Worm (Caenorhabditis elegans) whole organism, L4/young adult: Measurements from ENCODE around the gene Y79H2A.2.
A peak's percentile ranks its signal among the peaks of the same experiment; 100 is the strongest.

Source experiments
- W03F9.2 ChIP-seq: fragments of 150-350 bp; optimal IDR thresholded peaks from 2 replicates; lab custom pipeline; 2014; ENCODE audit warnings: missing biosample characterization, missing genetic modification characterization
- dao-5 ChIP-seq: sonication (generic microtip); optimal IDR thresholded peaks from 2 replicates; lab custom pipeline; 2016; ENCODE audit warnings: missing genotype, missing genetic modification characterization, moderate library complexity, missing compliant biosample characterization
- him-1 ChIP-seq: sonication (generic microtip); optimal IDR thresholded peaks from 2 replicates; lab custom pipeline; 2016; ENCODE audit warnings: missing genotype, missing genetic modification reagents, missing genetic modification characterization, missing compliant biosample characterization

Y79H2A.2 gene

ce11 chrIII:12030669-12031068 is at the start of gene Y79H2A.2:
Y79H2A.2 (minus strand) TSS chrIII:12030769.
- TF ChIP-seq W03F9.2 (tag; lab: Kevin White, UChicago), result no peak
- no peak for TF ChIP-seq dao-5 (tag; lab: Kevin White, UChicago)
- no peak for TF ChIP-seq him-1 (tag; lab: Kevin White, UChicago)

ce11 chrIII:12077456-12077855 is 46.9 kb upstream of the Y79H2A.2 start, which contains the start of gene php-3:
php-3 (minus strand) TSS chrIII:12077556.
- no peak for TF ChIP-seq him-1 (tag; lab: Kevin White, UChicago)
- no peak for TF ChIP-seq dao-5 (tag; lab: Kevin White, UChicago)
- TF ChIP-seq W03F9.2 (tag; lab: Kevin White, UChicago), result no peak

- TF ChIP-seq him-1 (tag; lab: Kevin White, UChicago) (no peak), W03F9.2 (tag; lab: Kevin White, UChicago) (no peak), dao-5 (tag; lab: Kevin White, UChicago) (no peak)
Measured at ce11 chrIII:12067736-12068135, 37.2 kb upstream of the Y79H2A.2 start.

- no peak for TF ChIP-seq dao-5 (tag; lab: Kevin White, UChicago)
- no peak for TF ChIP-seq him-1 (tag; lab: Kevin White, UChicago)
- no peak for TF ChIP-seq W03F9.2 (tag; lab: Kevin White, UChicago)
Measured at ce11 chrIII:12064494-12064893, 33.9 kb upstream of the Y79H2A.2 start.

- no peak for TF ChIP-seq dao-5 (tag; lab: Kevin White, UChicago)
- no peak for TF ChIP-seq him-1 (tag; lab: Kevin White, UChicago)
Measured at ce11 chrIII:12063934-12064333, 33.4 kb upstream of the Y79H2A.2 start.

- TF ChIP-seq dao-5 (tag; lab: Kevin White, UChicago) (no peak), him-1 (tag; lab: Kevin White, UChicago) (no peak), W03F9.2 (tag; lab: Kevin White, UChicago) (no peak)
Measured at ce11 chrIII:12061413-12061812, 30.8 kb upstream of the Y79H2A.2 start, which contains the start of gene zyg-8. zyg-8 (plus strand) TSS chrIII:12061713.

ce11 chrIII:12060092-12060491 is 29.5 kb upstream of the Y79H2A.2 start:
- no peak for TF ChIP-seq dao-5 (tag; lab: Kevin White, UChicago)

- TF ChIP-seq him-1 (tag; lab: Kevin White, UChicago), result no peak
- no peak for TF ChIP-seq dao-5 (tag; lab: Kevin White, UChicago)
- no peak for TF ChIP-seq W03F9.2 (tag; lab: Kevin White, UChicago)
Measured at ce11 chrIII:12059521-12059920, 29.0 kb upstream of the Y79H2A.2 start.

ce11 chrIII:12058429-12058828 is 27.9 kb upstream of the Y79H2A.2 start, which contains the start of gene arx-3:
arx-3 (minus strand) TSS chrIII:12058458.
- no peak for TF ChIP-seq him-1 (tag; lab: Kevin White, UChicago)
- no peak for TF ChIP-seq dao-5 (tag; lab: Kevin White, UChicago)
- peak; percentile 10 for TF ChIP-seq W03F9.2 (tag; lab: Kevin White, UChicago)

ce11 chrIII:12052206-12052605 is 21.6 kb upstream of the Y79H2A.2 start, which contains the start of gene Y79H2A.3:
Y79H2A.3 (minus strand) TSS chrIII:12052306.
- no peak for TF ChIP-seq him-1 (tag; lab: Kevin White, UChicago)
- no peak for TF ChIP-seq W03F9.2 (tag; lab: Kevin White, UChicago)
- no peak for TF ChIP-seq dao-5 (tag; lab: Kevin White, UChicago)

ce11 chrIII:12040999-12041398 is 10.4 kb upstream of the Y79H2A.2 start, which contains the start of gene Y79H2A.4:
Y79H2A.4 (plus strand) TSS chrIII:12041299.
- no peak for TF ChIP-seq dao-5 (tag; lab: Kevin White, UChicago)
- TF ChIP-seq W03F9.2 (tag; lab: Kevin White, UChicago), result no peak
- TF ChIP-seq him-1 (tag; lab: Kevin White, UChicago), result no peak

- TF ChIP-seq him-1 (tag; lab: Kevin White, UChicago) (no peak), dao-5 (tag; lab: Kevin White, UChicago) (no peak), W03F9.2 (tag; lab: Kevin White, UChicago) (no peak)
Measured at ce11 chrIII:12037217-12037616, 6.6 kb upstream of the Y79H2A.2 start.

- TF ChIP-seq dao-5 (tag; lab: Kevin White, UChicago) (no peak), him-1 (tag; lab: Kevin White, UChicago) (no peak), W03F9.2 (tag; lab: Kevin White, UChicago) (no peak)
Measured at ce11 chrIII:12034311-12034710, 3.7 kb upstream of the Y79H2A.2 start.

- TF ChIP-seq him-1 (tag; lab: Kevin White, UChicago) (no peak), dao-5 (tag; lab: Kevin White, UChicago) (no peak), W03F9.2 (tag; lab: Kevin White, UChicago) (no peak)
Measured at ce11 chrIII:12033259-12033658, 2.7 kb upstream of the Y79H2A.2 start.
